Fruit fly (Drosophila melanogaster) whole organism, prepupa: ENCODE results near the gene CG5863.

Experiments used
- Blimp-1 ChIP-seq: fragments of 200-800 bp; sonication (Bioruptor generic); optimal IDR thresholded peaks from 3 replicates; lab custom pipeline; 2017; ENCODE audit warnings: missing biosample characterization, missing genetic modification characterization, mild to moderate bottlenecking, moderate library complexity, missing genetic modification reagents
- CG10669 ChIP-seq: fragments of 200-800 bp; sonication (Bioruptor generic); optimal IDR thresholded peaks from 3 replicates; lab custom pipeline; 2018; ENCODE audit warnings: missing biosample characterization, mild to moderate bottlenecking, missing genetic modification characterization, moderate library complexity
- CG11762 ChIP-seq: fragments of 200-800 bp; sonication (Bioruptor generic); optimal IDR thresholded peaks from 3 replicates; lab custom pipeline; 2016; ENCODE audit warnings: missing biosample characterization, missing genetic modification characterization; ENCODE audit not compliant: insufficient read depth
- CG11902 ChIP-seq: fragments of 200-800 bp; sonication (Bioruptor generic); optimal IDR thresholded peaks from 3 replicates; lab custom pipeline; 2016; ENCODE audit warnings: missing biosample characterization, missing genetic modification characterization
- CG15336 ChIP-seq: fragments of 200-800 bp; sonication (Bioruptor generic); IDR thresholded peaks from 2 replicates; pipeline ENCODE4 v1.3.6; 2022; ENCODE audit warnings: missing biosample characterization, missing genetic modification characterization
- CG16779 ChIP-seq: fragments of 200-800 bp; sonication (Bioruptor generic); optimal IDR thresholded peaks from 3 replicates; lab custom pipeline; 2017; ENCODE audit warnings: missing biosample characterization, mild to moderate bottlenecking, missing genetic modification characterization
- CG3032 ChIP-seq: fragments of 200-800 bp; optimal IDR thresholded peaks from 2 replicates; lab custom pipeline; 2019; ENCODE audit warnings: missing biosample characterization, mild to moderate bottlenecking, missing genetic modification characterization, moderate library complexity
- CG31627 ChIP-seq: fragments of 200-800 bp; sonication (Bioruptor generic); optimal IDR thresholded peaks from 3 replicates; lab custom pipeline; 2016; ENCODE audit warnings: missing biosample characterization, missing genetic modification characterization
- CG32006 ChIP-seq: fragments of 200-800 bp; sonication (Bioruptor generic); optimal IDR thresholded peaks from 3 replicates; lab custom pipeline; 2017; ENCODE audit warnings: missing biosample characterization, mild to moderate bottlenecking, missing genetic modification characterization
- CG34406 ChIP-seq: fragments of 200-800 bp; sonication (Bioruptor generic); optimal IDR thresholded peaks from 3 replicates; lab custom pipeline; 2016; ENCODE audit warnings: missing biosample characterization, missing genetic modification characterization
- CG4318 ChIP-seq: fragments of 200-800 bp; sonication (Bioruptor generic); optimal IDR thresholded peaks from 3 replicates; lab custom pipeline; 2017; ENCODE audit warnings: missing biosample characterization, mild to moderate bottlenecking, missing genetic modification characterization
- CG6163 ChIP-seq: fragments of 200-800 bp; sonication (Bioruptor generic); IDR thresholded peaks from 3 replicates; pipeline ENCODE4 v1.3.6; 2022; ENCODE audit warnings: missing biosample characterization, missing genetic modification characterization
- CG6276 ChIP-seq: fragments of 200-800 bp; sonication (Bioruptor generic); optimal IDR thresholded peaks from 2 replicates; lab custom pipeline; 2017; ENCODE audit warnings: missing biosample characterization, mild to moderate bottlenecking, missing genetic modification characterization
- CG6792 ChIP-seq: fragments of 200-800 bp; sonication (Bioruptor generic); optimal IDR thresholded peaks from 3 replicates; lab custom pipeline; 2016; ENCODE audit warnings: missing biosample characterization, missing genetic modification characterization
- CG6808 ChIP-seq: fragments of 200-800 bp; sonication (Bioruptor generic); optimal IDR thresholded peaks from 3 replicates; lab custom pipeline; 2017; ENCODE audit warnings: missing biosample characterization, missing genetic modification characterization, mild to moderate bottlenecking, moderate library complexity, missing genetic modification reagents
- CG6854 ChIP-seq: fragments of 200-800 bp; sonication (Bioruptor generic); optimal IDR thresholded peaks from 2 replicates; lab custom pipeline; 2017; ENCODE audit warnings: missing biosample characterization, mild to moderate bottlenecking, missing genetic modification characterization
- CG8119 ChIP-seq: fragments of 200-800 bp; sonication (Bioruptor generic); IDR thresholded peaks from 3 replicates; pipeline ENCODE4 v1.3.6; 2022; ENCODE audit warnings: missing biosample characterization, missing genetic modification characterization
- CG8632 ChIP-seq: fragments of 200-800 bp; sonication (Bioruptor generic); optimal IDR thresholded peaks from 3 replicates; lab custom pipeline; 2016; ENCODE audit warnings: missing biosample characterization, missing genetic modification characterization
- CG9139 ChIP-seq: fragments of 200-800 bp; sonication (Bioruptor generic); optimal IDR thresholded peaks from 3 replicates; lab custom pipeline; 2017; ENCODE audit warnings: missing biosample characterization, mild to moderate bottlenecking, missing genetic modification characterization
- Eip78C ChIP-seq: fragments of 200-800 bp; sonication (Bioruptor generic); peaks from one replicate; lab custom pipeline; 2016; ENCODE audit warnings: missing biosample characterization, missing genetic modification characterization
- Eip93F ChIP-seq: fragments of 200-800 bp; sonication (Bioruptor generic); optimal IDR thresholded peaks from 2 replicates; lab custom pipeline; 2016; ENCODE audit warnings: missing biosample characterization, mild to moderate bottlenecking, missing genetic modification characterization
- Gug ChIP-seq: fragments of 200-800 bp; sonication (Bioruptor generic); IDR thresholded peaks from 2 replicates; pipeline ENCODE4 v1.3.6; 2022; ENCODE audit warnings: missing biosample characterization, missing genetic modification characterization
- Hr38 ChIP-seq: sonication (Bioruptor generic); optimal IDR thresholded peaks from 2 replicates; lab custom pipeline; 2016; ENCODE audit warnings: missing biosample characterization, missing genetic modification characterization
- Hr4 ChIP-seq: fragments of 200-800 bp; sonication (Bioruptor generic); optimal IDR thresholded peaks from 3 replicates; lab custom pipeline; 2016; ENCODE audit warnings: missing biosample characterization, missing genetic modification characterization
- Lpt ChIP-seq: fragments of 200-800 bp; sonication (Bioruptor generic); optimal IDR thresholded peaks from 3 replicates; lab custom pipeline; 2016; ENCODE audit warnings: missing biosample characterization, missing genetic modification characterization
- Met ChIP-seq: fragments of 200-800 bp; sonication (Bioruptor generic); optimal IDR thresholded peaks from 3 replicates; lab custom pipeline; 2016; ENCODE audit warnings: missing biosample characterization, missing genetic modification characterization
- Smox ChIP-seq: fragments of 200-800 bp; sonication (Bioruptor generic); optimal IDR thresholded peaks from 3 replicates; lab custom pipeline; 2016; ENCODE audit warnings: missing biosample characterization, missing genetic modification characterization
- Sox102F ChIP-seq: fragments of 200-800 bp; sonication (Bioruptor generic); optimal IDR thresholded peaks from 2 replicates; lab custom pipeline; 2016; ENCODE audit warnings: missing biosample characterization, mild to moderate bottlenecking, missing genetic modification characterization
- Sox14 ChIP-seq: fragments of 200-800 bp; sonication (Bioruptor generic); optimal IDR thresholded peaks from 3 replicates; lab custom pipeline; 2016; ENCODE audit warnings: missing biosample characterization, missing genetic modification characterization
- Sox15 ChIP-seq: fragments of 200-800 bp; sonication (Bioruptor generic); optimal IDR thresholded peaks from 3 replicates; lab custom pipeline; 2016; ENCODE audit warnings: missing biosample characterization, missing genetic modification characterization
- achi ChIP-seq: fragments of 200-800 bp; sonication (Bioruptor generic); optimal IDR thresholded peaks from 3 replicates; lab custom pipeline; 2016; ENCODE audit warnings: missing biosample characterization, missing genetic modification characterization
- acj6 ChIP-seq: fragments of 200-800 bp; sonication (Bioruptor generic); optimal IDR thresholded peaks from 3 replicates; lab custom pipeline; 2016; ENCODE audit warnings: missing biosample characterization, missing genetic modification characterization
- cyc ChIP-seq: fragments of 200-800 bp; sonication (Bioruptor generic); optimal IDR thresholded peaks from 3 replicates; lab custom pipeline; 2016; ENCODE audit warnings: missing biosample characterization, missing genetic modification characterization
- dac ChIP-seq: fragments of 200-800 bp; sonication (Bioruptor generic); optimal IDR thresholded peaks from 2 replicates; lab custom pipeline; 2017; ENCODE audit warnings: missing biosample characterization, mild to moderate bottlenecking, missing genetic modification characterization
- dsx ChIP-seq: fragments of 200-800 bp; optimal IDR thresholded peaks from 3 replicates; lab custom pipeline; 2019; ENCODE audit warnings: missing biosample characterization, mild to moderate bottlenecking, missing genetic modification characterization, moderate library complexity; ENCODE audit not compliant: poor library complexity, severe bottlenecking
- eg ChIP-seq: fragments of 200-800 bp; sonication (Bioruptor generic); IDR thresholded peaks from 3 replicates; pipeline ENCODE4 v1.3.6; 2022; ENCODE audit warnings: missing biosample characterization, missing genetic modification characterization
- esn ChIP-seq: fragments of 200-800 bp; sonication (Bioruptor generic); optimal IDR thresholded peaks from 2 replicates; lab custom pipeline; 2016; ENCODE audit warnings: missing biosample characterization, mild to moderate bottlenecking, missing genetic modification characterization, moderate library complexity
- fd59A ChIP-seq: fragments of 200-800 bp; sonication (Bioruptor generic); optimal IDR thresholded peaks from 2 replicates; lab custom pipeline; 2017; ENCODE audit warnings: missing biosample characterization, mild to moderate bottlenecking, missing genetic modification characterization, missing genetic modification reagents
- fd85E ChIP-seq: fragments of 200-800 bp; sonication (Bioruptor generic); optimal IDR thresholded peaks from 3 replicates; lab custom pipeline; 2016; ENCODE audit warnings: missing biosample characterization, missing genetic modification characterization
- fkh ChIP-seq: fragments of 200-800 bp; sonication (Bioruptor generic); optimal IDR thresholded peaks from 3 replicates; lab custom pipeline; 2017; ENCODE audit warnings: missing biosample characterization, mild to moderate bottlenecking, missing genetic modification characterization, moderate library complexity
- lz ChIP-seq: fragments of 200-800 bp; sonication (Bioruptor generic); optimal IDR thresholded peaks from 3 replicates; lab custom pipeline; 2016; ENCODE audit warnings: missing biosample characterization, missing genetic modification characterization
- pdm3 ChIP-seq: fragments of 200-800 bp; sonication (Bioruptor generic); optimal IDR thresholded peaks from 3 replicates; lab custom pipeline; 2016; ENCODE audit warnings: missing biosample characterization, missing genetic modification characterization
- salr ChIP-seq, 2 experiments: fragments of 200-800 bp; sonication (Bioruptor generic); optimal IDR thresholded peaks; 3 replicates each; lab custom pipeline; 2016 to 2018; ENCODE audit warnings: missing biosample characterization in 2 of 2, missing genetic modification characterization in 2 of 2, mild to moderate bottlenecking in 1 of 2
- spab ChIP-seq: fragments of 200-800 bp; sonication (Bioruptor generic); optimal IDR thresholded peaks from 2 replicates; lab custom pipeline; 2017; ENCODE audit warnings: missing biosample characterization, mild to moderate bottlenecking, missing genetic modification characterization, missing genetic modification reagents
- svp ChIP-seq: fragments of 200-800 bp; sonication (Bioruptor generic); peaks from one replicate; lab custom pipeline; 2016; ENCODE audit warnings: missing biosample characterization, missing genetic modification characterization
- topi ChIP-seq: fragments of 200-800 bp; sonication (Bioruptor generic); optimal IDR thresholded peaks from 3 replicates; lab custom pipeline; 2016; ENCODE audit warnings: missing biosample characterization, missing genetic modification characterization
- vri ChIP-seq: fragments of 200-800 bp; sonication (Bioruptor generic); optimal IDR thresholded peaks from 3 replicates; lab custom pipeline; 2016; ENCODE audit warnings: missing biosample characterization, mild to moderate bottlenecking, missing genetic modification characterization

Gene CG5863

dm6 chr3R:17385329-17386019 is 25.4 kb upstream of the CG5863 start (continued):
- no peak for TF ChIP-seq CG6276 (GFP tag; lab: Kevin White, UChicago)
- peak; percentile 47 for TF ChIP-seq CG6792 (GFP tag; lab: Kevin White, UChicago)
- no peak for TF ChIP-seq Eip93F (GFP tag; lab: Kevin White, UChicago)
- TF ChIP-seq salr (GFP tag; optimal IDR thresholded peaks at IDR 0.05; lab: Kevin White, UChicago), result peak in 1 of 2 experiments; percentile 24
- TF ChIP-seq CG4318 (GFP tag; lab: Kevin White, UChicago), result no peak
- no peak for TF ChIP-seq Hr4 (GFP tag; lab: Kevin White, UChicago)
- no peak for TF ChIP-seq CG11902 (GFP tag; lab: Kevin White, UChicago)
- TF ChIP-seq Sox14 (GFP tag; lab: Kevin White, UChicago), result peak; percentile 38
- no peak for TF ChIP-seq CG9139
- TF ChIP-seq achi, result peak; percentile 35
- TF ChIP-seq fd85E (GFP tag; lab: Kevin White, UChicago), result no peak
- peak; percentile 74 for TF ChIP-seq Eip78C
- no peak for TF ChIP-seq Lpt (GFP tag; lab: Kevin White, UChicago)
- TF ChIP-seq CG32006, result no peak
- peak; percentile 19 for TF ChIP-seq CG6808 (GFP tag; lab: Kevin White, UChicago)
- TF ChIP-seq CG10669, result peak; percentile 21
- peak; percentile 59 for TF ChIP-seq vri
- no peak for TF ChIP-seq Hr38
- peak; percentile 37 for TF ChIP-seq Met (GFP tag; lab: Kevin White, UChicago)
- peak; percentile 30 for TF ChIP-seq dsx (GFP tag; lab: Kevin White, UChicago)
- TF ChIP-seq pdm3 (GFP tag; lab: Kevin White, UChicago), result peak; percentile 32
- no peak for TF ChIP-seq CG8632 (GFP tag; lab: Kevin White, UChicago)
- TF ChIP-seq cyc (GFP tag; lab: Kevin White, UChicago), result peak; percentile 62
- peak; percentile 42 for TF ChIP-seq fkh (GFP tag; lab: Kevin White, UChicago)
- no peak for TF ChIP-seq dac (GFP tag; lab: Kevin White, UChicago)
- TF ChIP-seq topi, result peak; percentile 51
- no peak for TF ChIP-seq CG8119 (GFP tag; lab: Robert Waterston, UW)
- TF ChIP-seq fd59A (GFP tag; lab: Kevin White, UChicago), result no peak
- TF ChIP-seq Sox102F (GFP tag; lab: Kevin White, UChicago), result peak; percentile 65
- TF ChIP-seq lz (GFP tag; lab: Kevin White, UChicago), result peak; percentile 72
- TF ChIP-seq CG34406 (GFP tag; lab: Kevin White, UChicago), result no peak
- TF ChIP-seq, all 60 proteins: peak for 38

dm6 chr3R:17386168-17386819 is 24.6 kb upstream of the CG5863 start:
- TF ChIP-seq eg (GFP tag; lab: Robert Waterston, UW) (peak; percentile 92), CG4318 (GFP tag; lab: Kevin White, UChicago) (peak; percentile 48), pdm3 (GFP tag; lab: Kevin White, UChicago) (peak; percentile 77), acj6 (peak; percentile 83), Hr38 (no peak), spab (peak; percentile 52), Smox (peak; percentile 64), CG6163 (GFP tag; lab: Robert Waterston, UW) (peak; percentile 89), topi (peak; percentile 77), Sox15 (GFP tag; lab: Kevin White, UChicago) (peak; percentile 58), CG34406 (GFP tag; lab: Kevin White, UChicago) (peak; percentile 61), CG11762 (peak; percentile 71), Blimp-1 (GFP tag; lab: Kevin White, UChicago) (peak; percentile 20), svp (GFP tag; lab: Kevin White, UChicago) (peak; percentile 84), Eip78C (peak; percentile 91), CG8119 (GFP tag; lab: Robert Waterston, UW) (peak; percentile 90), CG32006 (peak; percentile 78), Gug (GFP tag; lab: Robert Waterston, UW) (peak; percentile 79), lz (GFP tag; lab: Kevin White, UChicago) (peak; percentile 79), achi (peak; percentile 76), CG6792 (GFP tag; lab: Kevin White, UChicago) (peak; percentile 75), CG31627 (GFP tag; lab: Kevin White, UChicago) (peak; percentile 74), CG15336 (GFP tag; lab: Robert Waterston, UW) (peak; percentile 87), CG3032 (tag; lab: Kevin White, UChicago) (peak; percentile 66), esn (GFP tag; lab: Kevin White, UChicago) (peak; percentile 79), CG9139 (peak; percentile 34), CG16779 (tag; lab: Kevin White, UChicago) (peak; percentile 64), CG6854 (peak; percentile 59)
